Worm (Caenorhabditis elegans) whole organism, mixed stage, embryonic: ENCODE results near the gene ZK813.5.

Source experiments
- ceh-39 ChIP-seq: fragments of 150-350 bp; optimal IDR thresholded peaks from 2 replicates; lab custom pipeline; 2014; ENCODE audit warnings: missing biosample characterization, missing genetic modification characterization
- cnd-1 ChIP-seq: fragments of 200-800 bp; sonication (Bioruptor generic); optimal IDR thresholded peaks from 2 replicates; lab custom pipeline; 2018; ENCODE audit warnings: mild to moderate bottlenecking, missing genetic modification characterization, missing compliant biosample characterization
- drap-1 ChIP-seq: fragments of 200-800 bp; sonication (Bioruptor generic); optimal IDR thresholded peaks from 3 replicates; lab custom pipeline; 2018; ENCODE audit warnings: mild to moderate bottlenecking, missing genetic modification characterization, missing compliant biosample characterization
- elt-1 ChIP-seq: sonication (generic microtip); optimal IDR thresholded peaks from 2 replicates; lab custom pipeline; 2017; ENCODE audit warnings: missing genetic modification characterization, mild to moderate bottlenecking, missing compliant biosample characterization, antibody characterized with exemption, moderate library complexity, borderline replicate concordance; ENCODE audit not compliant: insufficient read depth
- ham-2 ChIP-seq: fragments of 200-800 bp; sonication (Bioruptor generic); optimal IDR thresholded peaks from 2 replicates; lab custom pipeline; 2018; ENCODE audit warnings: mild to moderate bottlenecking, missing genetic modification characterization, missing compliant biosample characterization
- lin-13 ChIP-seq: fragments of 150-350 bp; optimal IDR thresholded peaks from 2 replicates; lab custom pipeline; 2014; ENCODE audit warnings: missing biosample characterization, missing genetic modification characterization
- lsy-2 ChIP-seq: fragments of 150-350 bp; optimal IDR thresholded peaks from 2 replicates; lab custom pipeline; 2014; ENCODE audit warnings: missing biosample characterization, missing genetic modification characterization
- mls-2 ChIP-seq: sonication (generic microtip); optimal IDR thresholded peaks from 2 replicates; lab custom pipeline; 2016; ENCODE audit warnings: mild to moderate bottlenecking, missing genetic modification characterization, moderate library complexity, missing compliant biosample characterization
- nhr-12 ChIP-seq: fragments of 150-350 bp; optimal IDR thresholded peaks from 2 replicates; lab custom pipeline; 2014; ENCODE audit warnings: missing biosample characterization, missing genetic modification characterization
- nhr-2 ChIP-seq: fragments of 150-350 bp; optimal IDR thresholded peaks from 2 replicates; lab custom pipeline; 2014; ENCODE audit warnings: missing biosample characterization, missing genetic modification characterization
- nhr-237 ChIP-seq: fragments of 150-350 bp; optimal IDR thresholded peaks from 2 replicates; lab custom pipeline; 2014; ENCODE audit warnings: missing biosample characterization, missing genetic modification characterization
- nhr-28 ChIP-seq: fragments of 150-350 bp; optimal IDR thresholded peaks from 2 replicates; lab custom pipeline; 2014; ENCODE audit warnings: missing biosample characterization, missing genetic modification characterization
- nhr-76 ChIP-seq: sonication (generic microtip); optimal IDR thresholded peaks from 2 replicates; lab custom pipeline; 2017; ENCODE audit warnings: missing biosample characterization, missing genetic modification characterization
- pha-4 ChIP-seq: fragments of 150-350 bp; optimal IDR thresholded peaks from 2 replicates; lab custom pipeline; 2018; ENCODE audit warnings: missing biosample characterization, missing genetic modification reagents, missing genetic modification characterization
- sptf-1 ChIP-seq: sonication (generic microtip); optimal IDR thresholded peaks from 2 replicates; lab custom pipeline; 2017; ENCODE audit warnings: mild to moderate bottlenecking, missing genetic modification characterization, moderate library complexity, missing compliant biosample characterization
- unc-39 ChIP-seq: fragments of 150-350 bp; optimal IDR thresholded peaks from 2 replicates; lab custom pipeline; 2014; ENCODE audit warnings: missing biosample characterization, missing genetic modification characterization
- unc-62 ChIP-seq: fragments of 150-350 bp; optimal IDR thresholded peaks from 2 replicates; lab custom pipeline; 2014; ENCODE audit warnings: missing biosample characterization, missing genetic modification reagents, missing genetic modification characterization
- ztf-11 ChIP-seq: fragments of 150-350 bp; optimal IDR thresholded peaks from 2 replicates; lab custom pipeline; 2014; ENCODE audit warnings: missing biosample characterization, missing genetic modification characterization

The ZK813.5 gene

ce11 chrX:3401701-3402100, 49.3 kb downstream of the ZK813.5 start, which contains the start of gene C04F6.9:
Gene C04F6.9, plus strand, starts transcription at chrX:3402001.
- TF ChIP-seq ztf-11 (tag; lab: Kevin White, UChicago) (no peak), nhr-2 (tag; lab: Kevin White, UChicago) (no peak), sptf-1 (tag; lab: Kevin White, UChicago) (no peak), unc-39 (tag; lab: Kevin White, UChicago) (no peak)

- TF ChIP-seq elt-1 = peak; percentile 76
- TF ChIP-seq mls-2 (tag; lab: Kevin White, UChicago) = no peak
- TF ChIP-seq unc-39 (tag; lab: Kevin White, UChicago) = no peak
- TF ChIP-seq nhr-2 (tag; lab: Kevin White, UChicago) = peak; percentile 86
Observed at ce11 chrX:3400387-3400786, 50.6 kb downstream of the ZK813.5 start.

DNA sequence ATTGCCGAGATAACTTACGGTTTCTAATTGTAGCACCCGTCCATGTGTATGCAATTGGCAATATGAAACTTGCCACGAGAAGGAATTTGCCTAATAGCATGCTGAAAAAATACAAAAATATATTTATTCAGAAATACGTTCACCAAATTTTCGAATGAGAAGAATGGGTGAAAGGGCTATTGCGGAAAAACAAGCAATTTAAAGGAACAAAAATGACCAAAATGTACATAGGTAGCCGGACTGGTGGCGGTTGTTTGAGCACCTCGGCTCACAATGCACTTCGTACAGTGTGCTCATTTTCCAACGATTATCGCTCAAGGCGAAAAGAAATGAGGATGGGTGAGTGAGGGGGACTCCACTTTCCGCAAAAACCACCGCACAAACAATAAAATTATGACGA, 51.1 kb downstream of the ZK813.5 start, which contains the start of gene cht-1:
cht-1 (minus strand) TSS at position 101 of the 400 bp plus-strand sequence.
- no peak for TF ChIP-seq nhr-237 (tag; lab: Kevin White, UChicago)
- TF ChIP-seq pha-4 (tag; lab: Kevin White, UChicago) = no peak
- no peak for TF ChIP-seq lsy-2
- TF ChIP-seq nhr-12 = no peak
- no peak for TF ChIP-seq mls-2 (tag; lab: Kevin White, UChicago)
- no peak for TF ChIP-seq ceh-39 (tag; lab: Kevin White, UChicago)
- no peak for TF ChIP-seq lin-13
- no peak for TF ChIP-seq ham-2 (GFP tag; lab: Kevin White, UChicago)
- TF ChIP-seq cnd-1 = no peak
- TF ChIP-seq drap-1 = no peak
- TF ChIP-seq unc-62 (GFP tag; lab: Kevin White, UChicago) = no peak
- TF ChIP-seq nhr-76 = no peak
- no peak for TF ChIP-seq nhr-28 (tag; lab: Kevin White, UChicago)
